Worm (Caenorhabditis elegans) whole organism, L2 larva: ENCODE data around the gene sdz-15.

Source experiments
- C34F6.9 ChIP-seq: fragments of 150-350 bp; optimal IDR thresholded peaks from 2 replicates; lab custom pipeline; 2014; ENCODE audit warnings: missing biosample characterization, missing genetic modification characterization
- F13H6.1 ChIP-seq: sonication (generic microtip); optimal IDR thresholded peaks from 2 replicates; lab custom pipeline; 2016; ENCODE audit warnings: missing genetic modification characterization, missing compliant biosample characterization
- R02D3.7 ChIP-seq: fragments of 150-350 bp; optimal IDR thresholded peaks from 2 replicates; lab custom pipeline; 2014; ENCODE audit warnings: missing biosample characterization, missing genetic modification characterization
- Y55F3AM.14 ChIP-seq: fragments of 200-800 bp; sonication (Bioruptor generic); optimal IDR thresholded peaks from 2 replicates; lab custom pipeline; 2018; ENCODE audit warnings: mild to moderate bottlenecking, missing genetic modification characterization, missing compliant biosample characterization
- ZK546.5 ChIP-seq: sonication (generic microtip); optimal IDR thresholded peaks from 2 replicates; lab custom pipeline; 2017; ENCODE audit warnings: missing biosample characterization, missing genetic modification characterization
- alr-1 ChIP-seq: fragments of 150-350 bp; optimal IDR thresholded peaks from 2 replicates; lab custom pipeline; 2014; ENCODE audit warnings: missing biosample characterization, missing genetic modification characterization
- aly-2 ChIP-seq: fragments of 150-350 bp; optimal IDR thresholded peaks from 2 replicates; lab custom pipeline; 2014; ENCODE audit warnings: missing biosample characterization, missing genetic modification characterization
- ama-1 ChIP-seq: fragments of 150-350 bp; optimal IDR thresholded peaks from 2 replicates; lab custom pipeline; 2018; ENCODE audit warnings: inconsistent platforms
- blmp-1 ChIP-seq: sonication (generic microtip); optimal IDR thresholded peaks from 2 replicates; lab custom pipeline; 2017; ENCODE audit warnings: missing genetic modification characterization, mild to moderate bottlenecking, missing compliant biosample characterization, antibody characterized with exemption, moderate library complexity; ENCODE audit not compliant: insufficient read depth
- crh-2 ChIP-seq: sonication (generic microtip); optimal IDR thresholded peaks from 2 replicates; lab custom pipeline; 2017; ENCODE audit warnings: missing biosample characterization, missing genetic modification characterization
- dmd-4 ChIP-seq: sonication (generic microtip); optimal IDR thresholded peaks from 2 replicates; lab custom pipeline; 2017; ENCODE audit warnings: missing biosample characterization, missing genetic modification characterization
- egl-27 ChIP-seq: sonication (generic microtip); optimal IDR thresholded peaks from 3 replicates; lab custom pipeline; 2017; ENCODE audit warnings: missing biosample characterization, missing genetic modification reagents, missing genetic modification characterization
- elt-1 ChIP-seq: fragments of 150-350 bp; optimal IDR thresholded peaks from 2 replicates; lab custom pipeline; 2014; ENCODE audit warnings: missing biosample characterization, missing genetic modification characterization
- fos-1 ChIP-seq: fragments of 150-350 bp; optimal IDR thresholded peaks from 2 replicates; lab custom pipeline; 2014; ENCODE audit warnings: missing biosample characterization, missing genetic modification characterization
- gmeb-1 ChIP-seq: fragments of 150-350 bp; optimal IDR thresholded peaks from 2 replicates; lab custom pipeline; 2014; ENCODE audit warnings: missing biosample characterization, missing genetic modification characterization
- lin-11 ChIP-seq: fragments of 150-350 bp; sonication (generic microtip); optimal IDR thresholded peaks from 2 replicates; lab custom pipeline; 2014; ENCODE audit warnings: missing biosample characterization, missing genetic modification characterization, inconsistent platforms, mixed read lengths
- lin-39 ChIP-seq: fragments of 150-350 bp; optimal IDR thresholded peaks from 2 replicates; lab custom pipeline; 2014; ENCODE audit warnings: missing biosample characterization, missing genetic modification reagents, missing genetic modification characterization
- lsy-2 ChIP-seq, 2 experiments: fragments of 150-350 bp in 1 of 2; sonication (generic microtip) in 1 of 2; optimal IDR thresholded peaks; 2 replicates each; lab custom pipeline; 2014 to 2017; ENCODE audit warnings: missing biosample characterization in 2 of 2, missing genetic modification characterization in 2 of 2
- mab-5 ChIP-seq: fragments of 150-350 bp; optimal IDR thresholded peaks from 2 replicates; lab custom pipeline; 2014; ENCODE audit warnings: missing biosample characterization, missing genetic modification characterization
- mbf-1 ChIP-seq: sonication (generic microtip); optimal IDR thresholded peaks from 2 replicates; lab custom pipeline; 2017; ENCODE audit warnings: missing biosample characterization, missing genetic modification characterization
- mdl-1 ChIP-seq, 2 experiments: fragments of 150-350 bp in 1 of 2; sonication (generic microtip) in 1 of 2; optimal IDR thresholded peaks; 2 replicates each; lab custom pipeline; 2017; ENCODE audit warnings: missing biosample characterization in 2 of 2, missing genetic modification characterization in 2 of 2
- nhr-10 ChIP-seq: sonication (generic microtip); optimal IDR thresholded peaks from 2 replicates; lab custom pipeline; 2017; ENCODE audit warnings: missing biosample characterization, missing genetic modification characterization
- nhr-11 ChIP-seq: fragments of 150-350 bp; optimal IDR thresholded peaks from 2 replicates; lab custom pipeline; 2014; ENCODE audit warnings: missing biosample characterization, missing genetic modification characterization
- nhr-129 ChIP-seq: fragments of 150-350 bp; optimal IDR thresholded peaks from 2 replicates; lab custom pipeline; 2014; ENCODE audit warnings: missing biosample characterization, missing genetic modification characterization
- nhr-23 ChIP-seq: fragments of 150-350 bp; optimal IDR thresholded peaks from 2 replicates; lab custom pipeline; 2014; ENCODE audit warnings: missing biosample characterization, missing genetic modification reagents, missing genetic modification characterization
- nhr-237 ChIP-seq: fragments of 150-350 bp; optimal IDR thresholded peaks from 2 replicates; lab custom pipeline; 2014; ENCODE audit warnings: missing biosample characterization, missing genetic modification characterization
- nhr-25 ChIP-seq: fragments of 150-350 bp; sonication (generic microtip); optimal IDR thresholded peaks from 3 replicates; lab custom pipeline; 2014; ENCODE audit warnings: missing biosample characterization, missing genetic modification characterization
- nhr-77 ChIP-seq: fragments of 150-350 bp; optimal IDR thresholded peaks from 2 replicates; lab custom pipeline; 2014; ENCODE audit warnings: missing biosample characterization, missing genetic modification characterization
- peb-1 ChIP-seq: fragments of 150-350 bp; optimal IDR thresholded peaks from 2 replicates; lab custom pipeline; 2014; ENCODE audit warnings: missing biosample characterization, missing genetic modification characterization
- sem-4 ChIP-seq: fragments of 150-350 bp; optimal IDR thresholded peaks from 2 replicates; lab custom pipeline; 2014; ENCODE audit warnings: missing biosample characterization, missing genetic modification reagents, missing genetic modification characterization
- sma-3 ChIP-seq: sonication (generic microtip); optimal IDR thresholded peaks from 2 replicates; lab custom pipeline; 2016; ENCODE audit warnings: missing genetic modification reagents, missing genetic modification characterization, missing compliant biosample characterization
- sma-9 ChIP-seq, 2 experiments: fragments of 150-350 bp in 1 of 2; sonication (generic microtip) in 1 of 2; optimal IDR thresholded peaks; 2 replicates each; lab custom pipeline; 2014 to 2016; ENCODE audit warnings: missing genetic modification characterization in 2 of 2, mild to moderate bottlenecking in 1 of 2, missing biosample characterization in 1 of 2, missing compliant biosample characterization in 1 of 2, missing genetic modification reagents in 1 of 2, moderate library complexity in 1 of 2
- snpc-4 ChIP-seq: fragments of 150-350 bp; optimal IDR thresholded peaks from 2 replicates; lab custom pipeline; 2014; ENCODE audit warnings: missing biosample characterization, missing genetic modification characterization
- unc-39 ChIP-seq: fragments of 150-350 bp; optimal IDR thresholded peaks from 2 replicates; lab custom pipeline; 2014; ENCODE audit warnings: missing biosample characterization, missing genetic modification characterization
- zag-1 ChIP-seq: fragments of 150-350 bp; optimal IDR thresholded peaks from 2 replicates; lab custom pipeline; 2014; ENCODE audit warnings: missing biosample characterization, missing genetic modification characterization
- ztf-1 ChIP-seq: fragments of 200-800 bp; sonication (Bioruptor generic); conservative IDR thresholded peaks from 2 replicates; pipeline ENCODE4 v1.3.6; 2022; ENCODE audit warnings: missing genetic modification characterization, missing compliant biosample characterization
- ztf-11 ChIP-seq: sonication (generic microtip); optimal IDR thresholded peaks from 2 replicates; lab custom pipeline; 2017; ENCODE audit warnings: missing biosample characterization, missing genetic modification characterization

Gene sdz-15

DNA sequence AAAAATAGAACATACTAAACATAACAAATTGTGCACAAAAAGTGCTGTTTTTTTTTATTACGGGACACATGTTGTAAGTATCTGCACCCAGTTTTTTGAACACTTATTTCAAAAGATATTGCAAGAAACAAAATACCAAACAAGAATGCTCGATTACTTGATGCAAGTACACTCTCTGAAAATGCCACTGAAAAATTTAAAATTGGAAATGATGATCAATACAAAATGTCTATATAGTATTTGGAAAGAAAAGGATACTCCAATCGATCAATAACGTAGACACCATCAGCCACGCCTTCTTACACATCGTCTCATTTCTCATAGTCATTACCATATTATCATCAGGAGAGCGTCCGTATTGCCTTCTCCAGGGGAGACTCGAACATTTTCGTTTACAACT lies at the start of gene sdz-15:
Gene sdz-15, plus strand, starts transcription at position 301 of the 400 bp plus-strand sequence.
- TF ChIP-seq blmp-1 (tag; lab: Kevin White, UChicago), result no peak
- TF ChIP-seq crh-2, result no peak
- TF ChIP-seq nhr-11 (tag; lab: Kevin White, UChicago), result no peak
- TF ChIP-seq R02D3.7 (tag; lab: Kevin White, UChicago), result no peak
- no peak for TF ChIP-seq nhr-129
- TF ChIP-seq mab-5 (tag; lab: Kevin White, UChicago), result no peak
- TF ChIP-seq sem-4, result no peak
- TF ChIP-seq nhr-237 (tag; lab: Kevin White, UChicago), result no peak
- no peak for TF ChIP-seq ztf-11 (tag; lab: Kevin White, UChicago)
- no peak for TF ChIP-seq ZK546.5
- no peak for TF ChIP-seq gmeb-1 (tag; lab: Kevin White, UChicago)
- no peak for TF ChIP-seq C34F6.9

DNA sequence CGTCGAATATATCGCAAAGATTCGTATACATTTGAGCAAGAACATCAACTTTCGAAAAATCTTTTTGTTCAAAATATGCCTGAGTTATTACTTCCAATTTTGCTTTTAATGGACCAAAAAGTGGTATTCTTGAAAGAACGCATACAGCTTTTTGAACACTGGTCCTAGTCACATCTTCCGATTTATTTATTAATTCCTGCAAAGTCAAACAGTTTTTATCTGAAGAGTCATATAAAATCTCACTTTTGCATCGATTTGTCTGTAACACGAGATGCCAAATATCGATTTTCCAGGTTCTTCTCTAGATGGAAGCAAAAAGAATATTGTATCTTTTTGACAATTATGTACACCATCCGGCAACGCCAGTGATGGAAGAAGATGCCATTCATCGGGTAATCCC lies 48.4 kb upstream of the sdz-15 start:
- TF ChIP-seq peb-1 (tag; lab: Kevin White, UChicago), result no peak
- TF ChIP-seq ztf-1, result no peak
- no peak for TF ChIP-seq ama-1 (lab: Kevin White, UChicago)
- TF ChIP-seq gmeb-1 (tag; lab: Kevin White, UChicago), result no peak
- TF ChIP-seq snpc-4 (tag; lab: Kevin White, UChicago), result no peak
- TF ChIP-seq nhr-77 (tag; lab: Kevin White, UChicago), result no peak
- no peak for TF ChIP-seq nhr-237 (tag; lab: Kevin White, UChicago)
- no peak for TF ChIP-seq sma-9 (GFP tag; optimal IDR thresholded peaks at IDR 0.05; lab: Kevin White, UChicago)
- TF ChIP-seq sma-9 (tag; optimal IDR thresholded peaks at IDR 0.05; lab: Kevin White, UChicago), result no peak
- TF ChIP-seq nhr-25 (tag; lab: Kevin White, UChicago), result no peak
- TF ChIP-seq zag-1, result no peak
- TF ChIP-seq mdl-1 (tag; optimal IDR thresholded peaks at IDR 0.05; lab: Kevin White, UChicago), result no peak
- TF ChIP-seq ZK546.5, result no peak
- no peak for TF ChIP-seq elt-1 (tag; lab: Kevin White, UChicago)
- TF ChIP-seq R02D3.7 (tag; lab: Kevin White, UChicago), result no peak
- no peak for TF ChIP-seq ztf-11 (tag; lab: Kevin White, UChicago)
- no peak for TF ChIP-seq sma-3 (GFP tag; lab: Kevin White, UChicago)
- TF ChIP-seq blmp-1 (tag; lab: Kevin White, UChicago), result no peak
- TF ChIP-seq fos-1, result no peak
- TF ChIP-seq mbf-1 (tag; lab: Kevin White, UChicago), result no peak
- TF ChIP-seq, all 48 proteins: peak for 0

DNA sequence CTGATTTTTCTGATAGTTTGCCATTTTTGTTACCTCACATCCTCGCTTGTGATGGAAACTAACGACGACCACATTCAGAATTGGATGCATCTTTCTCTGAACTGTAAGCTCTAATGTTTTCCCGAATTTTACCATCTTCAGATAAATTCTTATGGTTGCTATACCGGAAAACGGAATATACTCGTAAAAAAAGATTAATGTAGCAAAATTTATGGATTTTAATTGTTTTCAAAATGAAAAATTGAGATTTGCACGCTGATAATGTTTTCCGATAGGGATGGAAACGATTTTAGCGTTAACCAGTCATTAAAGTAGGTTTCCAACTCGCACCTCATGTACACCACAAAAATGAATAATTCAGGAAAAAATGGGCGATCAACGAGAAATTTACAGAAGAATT lies 47.7 kb upstream of the sdz-15 start, which contains the start of gene T26A5.6:
Gene T26A5.6, minus strand, starts transcription at position 101 of the 400 bp plus-strand sequence.
- TF ChIP-seq lin-39, result no peak
- no peak for TF ChIP-seq mab-5 (tag; lab: Kevin White, UChicago)
- TF ChIP-seq lin-11 (tag; lab: Kevin White, UChicago), result no peak
- TF ChIP-seq nhr-129, result no peak
- TF ChIP-seq nhr-77 (tag; lab: Kevin White, UChicago), result no peak
- TF ChIP-seq ztf-1, result no peak
- TF ChIP-seq gmeb-1 (tag; lab: Kevin White, UChicago), result no peak
- TF ChIP-seq fos-1, result no peak
- TF ChIP-seq peb-1 (tag; lab: Kevin White, UChicago), result no peak
- no peak for TF ChIP-seq alr-1
- TF ChIP-seq dmd-4 (tag; lab: Kevin White, UChicago), result no peak
- no peak for TF ChIP-seq nhr-23 (tag; lab: Kevin White, UChicago)
- TF ChIP-seq sma-3 (GFP tag; lab: Kevin White, UChicago), result no peak
- no peak for TF ChIP-seq F13H6.1
- TF ChIP-seq nhr-25 (tag; lab: Kevin White, UChicago), result no peak
- TF ChIP-seq lsy-2 (tag; optimal IDR thresholded peaks at IDR 0.05; lab: Kevin White, UChicago), result no peak
- no peak for TF ChIP-seq mdl-1 (tag; optimal IDR thresholded peaks at IDR 0.05; lab: Kevin White, UChicago)
- no peak for TF ChIP-seq ZK546.5
- TF ChIP-seq Y55F3AM.14 (GFP tag; lab: Kevin White, UChicago), result no peak
- TF ChIP-seq mbf-1 (tag; lab: Kevin White, UChicago), result no peak

DNA sequence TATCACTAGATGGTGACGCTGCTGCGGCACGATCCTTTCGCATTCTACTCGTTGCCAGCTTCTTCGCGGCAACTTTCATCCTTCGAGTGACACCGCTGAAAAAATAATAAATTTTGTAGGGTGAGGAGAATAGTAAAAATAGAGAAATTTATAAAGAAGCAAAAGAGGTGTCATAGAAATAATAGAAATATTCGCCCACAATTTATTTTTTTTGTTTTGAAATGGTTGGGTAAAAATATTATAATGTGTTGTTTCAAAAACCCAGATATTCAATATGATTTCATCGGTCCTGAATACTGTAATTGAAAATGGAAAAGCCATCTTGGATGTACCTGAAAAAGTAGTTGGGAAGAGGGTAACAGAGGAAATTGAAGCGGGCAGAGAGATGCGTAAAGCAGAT lies 46.0 kb upstream of the sdz-15 start, which contains the start of gene set-1:
Gene set-1, minus strand, starts transcription at position 101 of the 400 bp plus-strand sequence.
- TF ChIP-seq nhr-10 (tag; lab: Kevin White, UChicago) (no peak), sma-9 (GFP tag; optimal IDR thresholded peaks at IDR 0.05; lab: Kevin White, UChicago) (no peak), sma-9 (tag; optimal IDR thresholded peaks at IDR 0.05; lab: Kevin White, UChicago) (no peak), lsy-2 (tag; optimal IDR thresholded peaks at IDR 0.05; lab: Kevin White, UChicago) (no peak), R02D3.7 (tag; lab: Kevin White, UChicago) (no peak), nhr-129 (no peak), nhr-23 (tag; lab: Kevin White, UChicago) (no peak), egl-27 (tag; lab: Kevin White, UChicago) (no peak), unc-39 (tag; lab: Kevin White, UChicago) (no peak), aly-2 (tag; lab: Kevin White, UChicago) (no peak)
